Fruit fly (Drosophila melanogaster) whole organism, embryonic: ENCODE measurements around the gene Ser.

Source experiments
- Adf1 ChIP-seq: fragments of 200-800 bp; sonication (Bioruptor generic); IDR thresholded peaks from 2 replicates; pipeline ENCODE4 v1.3.6; 2022; ENCODE audit warnings: missing biosample characterization, missing genetic modification characterization
- Bgb ChIP-seq: fragments of 200-800 bp; sonication (Bioruptor generic); IDR thresholded peaks from 2 replicates; pipeline ENCODE4 v1.3.6; 2022; ENCODE audit warnings: missing biosample characterization, missing genetic modification characterization; ENCODE audit not compliant: partially characterized antibody
- CG10209 ChIP-seq: fragments of 200-800 bp; sonication (Bioruptor generic); optimal IDR thresholded peaks from 3 replicates; lab custom pipeline; 2017; ENCODE audit warnings: missing biosample characterization, mild to moderate bottlenecking, missing genetic modification characterization, missing genetic modification reagents
- CG11398 ChIP-seq: fragments of 200-800 bp; sonication (Bioruptor generic); optimal IDR thresholded peaks from 2 replicates; lab custom pipeline; 2016; ENCODE audit warnings: missing biosample characterization, missing genetic modification characterization
- CG11456 ChIP-seq: fragments of 200-800 bp; sonication (Bioruptor generic); IDR thresholded peaks from 3 replicates; pipeline ENCODE4 v1.3.6; 2022; ENCODE audit warnings: missing biosample characterization, missing genetic modification characterization
- CG11560 ChIP-seq: fragments of 200-800 bp; sonication (Bioruptor generic); IDR thresholded peaks from 3 replicates; pipeline ENCODE4 v1.3.6; 2022; ENCODE audit warnings: missing biosample characterization, missing genetic modification characterization
- CG11695 ChIP-seq: fragments of 200-800 bp; sonication (Bioruptor generic); IDR thresholded peaks from 3 replicates; pipeline ENCODE4 v1.3.6; 2022; ENCODE audit warnings: missing biosample characterization, missing genetic modification characterization
- CG12942 ChIP-seq: fragments of 200-800 bp; sonication (Bioruptor generic); optimal IDR thresholded peaks from 3 replicates; lab custom pipeline; 2016; ENCODE audit warnings: missing biosample characterization, missing genetic modification characterization
- CG14965 ChIP-seq: fragments of 200-800 bp; sonication (Bioruptor generic); optimal IDR thresholded peaks from 2 replicates; lab custom pipeline; 2016; ENCODE audit warnings: missing biosample characterization, missing genetic modification characterization, borderline replicate concordance
- CG17568 ChIP-seq: fragments of 200-800 bp; sonication (Bioruptor generic); optimal IDR thresholded peaks from 2 replicates; lab custom pipeline; 2018; ENCODE audit warnings: missing biosample characterization, mild to moderate bottlenecking, missing genetic modification characterization, moderate library complexity
- CG1792 ChIP-seq: fragments of 200-800 bp; sonication (Bioruptor generic); optimal IDR thresholded peaks from 2 replicates; lab custom pipeline; 2016; ENCODE audit warnings: missing biosample characterization, missing genetic modification characterization
- CG34224 ChIP-seq: fragments of 200-800 bp; sonication (Bioruptor generic); IDR thresholded peaks from 3 replicates; pipeline ENCODE4 v1.3.6; 2022; ENCODE audit warnings: missing biosample characterization, missing genetic modification characterization; ENCODE audit not compliant: partially characterized antibody
- CG4282 ChIP-seq: fragments of 200-800 bp; sonication (Bioruptor generic); optimal IDR thresholded peaks from 2 replicates; lab custom pipeline; 2016; ENCODE audit warnings: missing biosample characterization, missing genetic modification characterization
- CG6689 ChIP-seq: fragments of 200-800 bp; sonication (Bioruptor generic); IDR thresholded peaks from 2 replicates; pipeline ENCODE4 v1.3.6; 2022; ENCODE audit warnings: missing biosample characterization, missing genetic modification characterization
- CG7357 ChIP-seq: fragments of 200-800 bp; sonication (Bioruptor generic); IDR thresholded peaks from 3 replicates; pipeline ENCODE4 v1.3.6; 2022; ENCODE audit warnings: missing biosample characterization, missing genetic modification characterization
- CG7745 ChIP-seq: fragments of 200-800 bp; sonication (Bioruptor generic); optimal IDR thresholded peaks from 2 replicates; lab custom pipeline; 2018; ENCODE audit warnings: missing biosample characterization, mild to moderate bottlenecking, missing genetic modification characterization, moderate library complexity
- CG8478 ChIP-seq: fragments of >200 bp; optimal IDR thresholded peaks from 2 replicates; lab custom pipeline; 2018
- CG9437 ChIP-seq: fragments of 200-800 bp; sonication (Bioruptor generic); optimal IDR thresholded peaks from 2 replicates; lab custom pipeline; 2018; ENCODE audit warnings: missing biosample characterization, mild to moderate bottlenecking, missing genetic modification characterization
- CrebB ChIP-seq: fragments of 200-800 bp; sonication (Bioruptor generic); optimal IDR thresholded peaks from 3 replicates; lab custom pipeline; 2018; ENCODE audit warnings: missing biosample characterization, mild to moderate bottlenecking, missing genetic modification characterization
- Deaf1 ChIP-seq: fragments of 200-800 bp; optimal IDR thresholded peaks from 3 replicates; lab custom pipeline; 2019; ENCODE audit warnings: missing biosample characterization, mild to moderate bottlenecking, missing genetic modification characterization, moderate library complexity
- Dll ChIP-seq: fragments of 200-800 bp; sonication (Bioruptor generic); IDR thresholded peaks from 4 replicates; pipeline ENCODE4 v1.3.6; 2022; ENCODE audit warnings: missing biosample characterization, missing genetic modification characterization; ENCODE audit not compliant: partially characterized antibody
- Dp ChIP-seq: fragments of 200-800 bp; sonication (Bioruptor generic); optimal IDR thresholded peaks from 2 replicates; lab custom pipeline; 2018; ENCODE audit warnings: missing biosample characterization, mild to moderate bottlenecking, missing genetic modification characterization, moderate library complexity
- Gug ChIP-seq: fragments of 200-800 bp; sonication (Bioruptor generic); IDR thresholded peaks from 4 replicates; pipeline ENCODE4 v1.3.6; 2022; ENCODE audit warnings: missing biosample characterization, missing genetic modification characterization
- MBD-R2 ChIP-seq: fragments of 200-800 bp; sonication (Bioruptor generic); IDR thresholded peaks from 2 replicates; pipeline ENCODE4 v1.3.6; 2022; ENCODE audit warnings: missing biosample characterization, missing genetic modification characterization
- MESR4 ChIP-seq: fragments of 200-800 bp; sonication (Bioruptor generic); optimal IDR thresholded peaks from 2 replicates; lab custom pipeline; 2018; ENCODE audit warnings: missing biosample characterization, mild to moderate bottlenecking, missing genetic modification characterization, moderate library complexity
- Med ChIP-seq: fragments of 200-800 bp; sonication (Bioruptor generic); peaks from one replicate; lab custom pipeline; 2016; ENCODE audit warnings: missing biosample characterization, missing genetic modification characterization, mild to moderate bottlenecking, inconsistent platforms, moderate library complexity
- Nf-YC ChIP-seq: fragments of 200-800 bp; optimal IDR thresholded peaks from 3 replicates; lab custom pipeline; 2019; ENCODE audit warnings: missing biosample characterization, mild to moderate bottlenecking, missing genetic modification characterization, moderate library complexity
- bowl ChIP-seq: fragments of 200-800 bp; sonication (Bioruptor generic); IDR thresholded peaks from 2 replicates; pipeline ENCODE4 v1.3.6; 2022; ENCODE audit warnings: missing biosample characterization, missing genetic modification characterization
- crol ChIP-seq: fragments of 200-800 bp; sonication (Bioruptor generic); IDR thresholded peaks from 2 replicates; pipeline ENCODE4 v1.3.6; 2022; ENCODE audit warnings: missing biosample characterization, missing genetic modification characterization
- dati ChIP-seq: fragments of 200-800 bp; sonication (Bioruptor generic); IDR thresholded peaks from 2 replicates; pipeline ENCODE4 v1.3.6; 2022; ENCODE audit warnings: missing biosample characterization, missing genetic modification characterization
- dmrt99B ChIP-seq: fragments of 200-800 bp; sonication (Bioruptor generic); optimal IDR thresholded peaks from 2 replicates; lab custom pipeline; 2018; ENCODE audit warnings: missing biosample characterization, mild to moderate bottlenecking, missing genetic modification characterization, moderate library complexity
- ems ChIP-seq: fragments of 200-800 bp; sonication (Bioruptor generic); optimal IDR thresholded peaks from 3 replicates; lab custom pipeline; 2016; ENCODE audit warnings: missing biosample characterization, missing genetic modification characterization
- eve ChIP-seq, 2 experiments: fragments of >200 bp; optimal IDR thresholded peaks; 2 replicates each; lab custom pipeline; 2017; ENCODE audit warnings: missing biosample characterization in 2 of 2, missing genetic modification characterization in 2 of 2
- exex ChIP-seq: fragments of 200-800 bp; sonication (Bioruptor generic); optimal IDR thresholded peaks from 4 replicates; lab custom pipeline; 2018; ENCODE audit warnings: missing biosample characterization, mild to moderate bottlenecking, missing genetic modification characterization, moderate library complexity
- gfzf ChIP-seq: fragments of 200-800 bp; sonication (Bioruptor generic); optimal IDR thresholded peaks from 2 replicates; lab custom pipeline; 2016; ENCODE audit warnings: missing biosample characterization, mild to moderate bottlenecking, missing genetic modification characterization, moderate library complexity
- mam ChIP-seq: fragments of 200-800 bp; sonication (Bioruptor generic); optimal IDR thresholded peaks from 3 replicates; lab custom pipeline; 2016; ENCODE audit warnings: missing biosample characterization, missing genetic modification characterization
- mirr ChIP-seq: fragments of 200-800 bp; sonication (Bioruptor generic); optimal IDR thresholded peaks from 3 replicates; lab custom pipeline; 2018; ENCODE audit warnings: missing biosample characterization, mild to moderate bottlenecking, missing genetic modification characterization
- pan ChIP-seq, 4 experiments: fragments of >200 bp in 3 of 4; fragments of 200-800 bp in 1 of 4; sonication (Bioruptor generic) in 1 of 4; optimal IDR thresholded peaks in 3 of 4; IDR thresholded peaks in 1 of 4; 2 replicates each; pipeline versions ENCODE4 v1.3.6 to Lab custom; 2017 to 2022; ENCODE audit warnings: missing biosample characterization in 2 of 4, missing genetic modification characterization in 2 of 4, mixed read lengths in 1 of 4
- pzg ChIP-seq: fragments of 200-800 bp; sonication (Bioruptor generic); optimal IDR thresholded peaks from 3 replicates; lab custom pipeline; 2018; ENCODE audit warnings: missing biosample characterization, mild to moderate bottlenecking, missing genetic modification characterization, moderate library complexity
- repo ChIP-seq: fragments of 200-800 bp; sonication (Bioruptor generic); optimal IDR thresholded peaks from 2 replicates; lab custom pipeline; 2016; ENCODE audit warnings: missing biosample characterization, missing genetic modification characterization
- salm ChIP-seq: fragments of 200-800 bp; sonication (Bioruptor generic); optimal IDR thresholded peaks from 2 replicates; lab custom pipeline; 2018; ENCODE audit warnings: missing biosample characterization, mild to moderate bottlenecking, missing genetic modification characterization
- trh ChIP-seq: fragments of 200-800 bp; sonication (Bioruptor generic); optimal IDR thresholded peaks from 2 replicates; lab custom pipeline; 2016; ENCODE audit warnings: missing biosample characterization, missing genetic modification characterization
- unc-4 ChIP-seq: fragments of 200-800 bp; sonication (Bioruptor generic); IDR thresholded peaks from 2 replicates; pipeline ENCODE4 v1.3.6; 2022; ENCODE audit warnings: missing biosample characterization, missing genetic modification characterization; ENCODE audit not compliant: partially characterized antibody
- unpg ChIP-seq: fragments of 200-800 bp; sonication (Bioruptor generic); optimal IDR thresholded peaks from 3 replicates; lab custom pipeline; 2018; ENCODE audit warnings: missing biosample characterization, mild to moderate bottlenecking, missing genetic modification characterization, moderate library complexity
- vvl ChIP-seq: fragments of 200-800 bp; sonication (Bioruptor generic); IDR thresholded peaks from 2 replicates; pipeline ENCODE4 v1.3.6; 2022; ENCODE audit warnings: missing biosample characterization, missing genetic modification characterization
- zf30C ChIP-seq: fragments of 200-800 bp; sonication (Bioruptor generic); optimal IDR thresholded peaks from 3 replicates; lab custom pipeline; 2018; ENCODE audit warnings: missing biosample characterization, mild to moderate bottlenecking, missing genetic modification characterization

Ser gene

DNA sequence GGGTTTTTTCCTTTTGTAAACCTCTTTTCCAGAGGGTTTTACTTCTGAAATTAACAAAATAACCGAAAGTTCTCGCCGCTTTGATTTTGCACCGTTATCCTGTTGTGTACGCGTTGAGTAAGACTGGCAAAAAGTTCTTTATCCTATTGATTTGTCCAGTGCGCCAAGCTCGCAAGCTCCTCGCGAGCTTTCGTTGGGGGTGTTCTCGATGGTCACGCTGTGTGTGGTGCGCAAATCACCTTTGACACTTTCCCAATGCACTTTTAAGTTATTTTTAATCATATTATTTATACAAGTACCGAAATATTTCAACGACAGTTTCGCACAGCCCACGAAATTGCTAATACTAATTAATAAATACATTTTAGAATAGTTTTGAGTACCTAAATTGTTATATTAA lies 43.9 kb upstream of the Ser start (continued):
- no peak for TF ChIP-seq CG1792 (GFP tag; lab: Kevin White, UChicago)
- no peak for TF ChIP-seq CG8478 (lab: Kevin White, UChicago)
- no peak for TF ChIP-seq eve (GFP tag; optimal IDR thresholded peaks at IDR 0.05; lab: Kevin White, UChicago)
- TF ChIP-seq MBD-R2 (GFP tag; lab: Robert Waterston, UW), result peak; percentile 52; the same call in 1 of the 2 replicates
- TF ChIP-seq bowl (GFP tag; lab: Robert Waterston, UW), result no peak
- TF ChIP-seq CG11560 (tag; lab: Robert Waterston, UW), result no peak

DNA sequence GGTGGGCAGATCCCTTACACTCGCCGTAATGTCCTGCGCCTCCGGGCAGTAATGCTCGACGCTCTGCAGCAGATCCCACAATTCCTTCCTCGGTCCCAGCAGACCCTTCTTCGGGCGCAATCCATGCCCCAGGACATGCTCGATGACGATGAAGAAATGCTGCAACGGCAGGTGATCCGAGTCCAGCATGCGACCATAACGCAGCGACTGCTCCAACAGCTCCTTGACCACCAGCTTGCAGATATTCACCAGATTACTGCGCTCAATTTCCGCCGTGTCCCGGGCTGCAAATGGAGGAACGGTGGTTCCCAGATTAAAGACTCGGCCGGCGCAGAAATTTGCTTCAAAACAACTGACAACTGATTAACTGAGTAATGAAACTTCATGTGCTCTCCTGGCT lies 39.3 kb upstream of the Ser start, which contains the start of gene CG31068:
Gene CG31068 (plus strand): TSS at position 301 of the 400 bp plus-strand sequence.
- no peak for TF ChIP-seq CG7357 (GFP tag; lab: Robert Waterston, UW)
- TF ChIP-seq Gug, result no peak
- no peak for TF ChIP-seq salm (tag; lab: Kevin White, UChicago)
- TF ChIP-seq zf30C (GFP tag; lab: Kevin White, UChicago), result no peak
- no peak for TF ChIP-seq CG11695 (GFP tag; lab: Robert Waterston, UW)
- TF ChIP-seq CG11398 (GFP tag; lab: Kevin White, UChicago), result no peak
- TF ChIP-seq, all 482 proteins: peak for 0

DNA sequence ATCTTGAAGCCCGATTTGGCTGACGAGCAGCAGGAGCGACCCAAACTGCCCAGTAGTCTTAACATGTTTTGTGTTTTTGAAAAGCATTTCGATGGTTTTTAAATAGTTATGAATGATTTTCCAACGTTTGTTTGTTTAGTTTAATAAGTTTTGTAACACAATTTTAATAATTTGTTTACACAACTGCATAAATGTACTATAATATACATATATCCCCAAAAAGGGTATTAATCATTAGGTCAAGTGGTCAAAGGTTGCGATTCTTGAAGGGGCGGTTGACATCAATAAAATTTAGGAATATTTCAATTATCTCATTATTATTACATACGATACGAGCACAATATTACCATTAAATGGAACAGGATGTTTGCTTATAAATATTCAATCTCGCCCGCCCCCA lies 35.3 kb upstream of the Ser start, which contains the start of gene CG42814:
Gene CG42814 (minus strand): TSS at position 101 of the 400 bp plus-strand sequence.
- TF ChIP-seq CrebB (no peak), CG12942 (no peak), pan (optimal IDR thresholded peaks at IDR 0.05; lab: Kevin White, UChicago) (no peak), pan (GFP tag; optimal IDR thresholded peaks at IDR 0.05 in 1 of 2, IDR thresholded peaks at IDR 0.05 in 1 of 2) (no peak), CG7745 (tag; lab: Kevin White, UChicago) (no peak), Deaf1 (tag; lab: Kevin White, UChicago) (no peak), repo (GFP tag; lab: Kevin White, UChicago) (no peak), ems (GFP tag; lab: Kevin White, UChicago) (no peak), dmrt99B (tag; lab: Kevin White, UChicago) (no peak), Nf-YC (no peak), CG11695 (GFP tag; lab: Robert Waterston, UW) (no peak), dati (no peak), CG6689 (no peak)

DNA sequence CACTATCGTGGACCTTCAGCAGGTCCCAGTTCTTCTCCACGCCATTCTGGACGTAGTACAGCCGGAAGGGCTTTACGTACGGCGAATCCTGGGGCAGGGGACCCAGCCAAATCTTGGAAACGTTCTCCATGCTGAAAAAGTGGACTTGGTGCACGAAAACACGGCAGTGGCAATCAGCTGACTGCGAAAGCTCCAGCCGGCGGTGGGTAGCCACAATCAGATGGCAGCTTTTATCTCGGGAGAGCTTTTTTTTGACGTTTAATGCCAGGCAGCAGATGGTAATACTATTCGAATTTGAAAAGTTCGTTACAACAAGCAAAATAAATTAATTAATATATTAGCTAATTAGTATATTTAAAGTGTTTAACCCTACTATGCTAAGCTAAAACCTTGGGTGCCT lies 34.3 kb upstream of the Ser start, which contains the start of gene CG42813:
Gene CG42813 (minus strand): TSS at position 220 of the 400 bp plus-strand sequence.
- TF ChIP-seq CG11456 (no peak), CG14965 (GFP tag; lab: Kevin White, UChicago) (peak; percentile 65), Dp (GFP tag; lab: Kevin White, UChicago) (peak; percentile 43), mam (GFP tag; lab: Kevin White, UChicago) (no peak), Dll (GFP tag; lab: Robert Waterston, UW) (peak; percentile 17; the same call in 1 of the 4 replicates), Bgb (peak; percentile 16; the same call in 1 of the 2 replicates), crol (GFP tag; lab: Robert Waterston, UW) (no peak), unc-4 (GFP tag; lab: Robert Waterston, UW) (0 out of 2 replicates have a peak, but pooled peaks have one; percentile 28), CG7357 (GFP tag; lab: Robert Waterston, UW) (no peak), unpg (GFP tag; lab: Kevin White, UChicago) (no peak), CG6689 (no peak), CG9437 (no peak), MESR4 (GFP tag; lab: Kevin White, UChicago) (peak; percentile 15), gfzf (GFP tag; lab: Kevin White, UChicago) (peak; percentile 64), mirr (GFP tag; lab: Kevin White, UChicago) (no peak), CG17568 (GFP tag; lab: Kevin White, UChicago) (no peak), vvl (GFP tag; lab: Robert Waterston, UW) (no peak), CG34224 (GFP tag; lab: Robert Waterston, UW) (peak; percentile 40; the same call in 1 of the 3 replicates), CG10209 (no peak), pzg (GFP tag; lab: Kevin White, UChicago) (peak; percentile 45), Med (peak; percentile 38), Adf1 (peak; percentile 11; the same call in 1 of the 2 replicates), CG4282 (no peak), exex (tag; lab: Kevin White, UChicago) (no peak), trh (no peak)
